Worm (Caenorhabditis elegans) whole organism, L1 larva: Measurements from ENCODE around the gene ubq-2.

Experiments
- dsc-1 ChIP-seq: sonication (generic microtip); optimal IDR thresholded peaks from 2 replicates; lab custom pipeline; 2016; ENCODE audit warnings: mild to moderate bottlenecking, missing genetic modification characterization, missing compliant biosample characterization
- efl-1 ChIP-seq, 4 experiments: fragments of 150-350 bp; optimal IDR thresholded peaks in 3 of 4; peaks in 1 of 4; 1 replicate in 1 of 4; 2 replicates in 3 of 4; lab custom pipeline; 2014; ENCODE audit warnings: missing biosample characterization in 2 of 4, missing genetic modification characterization in 2 of 4, missing genetic modification reagents in 2 of 4
- lin-39 ChIP-seq: fragments of 150-350 bp; optimal IDR thresholded peaks from 2 replicates; lab custom pipeline; 2014; ENCODE audit warnings: missing biosample characterization, missing genetic modification reagents, missing genetic modification characterization
- lsy-2 ChIP-seq, 2 experiments: fragments of 150-350 bp; optimal IDR thresholded peaks; 2 replicates each; lab custom pipeline; 2014; ENCODE audit warnings: missing biosample characterization in 2 of 2, missing genetic modification characterization in 2 of 2
- nhr-12 ChIP-seq: sonication (generic microtip); optimal IDR thresholded peaks from 2 replicates; lab custom pipeline; 2017; ENCODE audit warnings: missing biosample characterization, missing genetic modification characterization
- nhr-77 ChIP-seq: fragments of 150-350 bp; optimal IDR thresholded peaks from 2 replicates; lab custom pipeline; 2014; ENCODE audit warnings: missing biosample characterization, missing genetic modification characterization
- tbx-2 ChIP-seq: sonication (generic microtip); optimal IDR thresholded peaks from 2 replicates; lab custom pipeline; 2016; ENCODE audit warnings: missing genetic modification characterization, missing compliant biosample characterization

DNA sequence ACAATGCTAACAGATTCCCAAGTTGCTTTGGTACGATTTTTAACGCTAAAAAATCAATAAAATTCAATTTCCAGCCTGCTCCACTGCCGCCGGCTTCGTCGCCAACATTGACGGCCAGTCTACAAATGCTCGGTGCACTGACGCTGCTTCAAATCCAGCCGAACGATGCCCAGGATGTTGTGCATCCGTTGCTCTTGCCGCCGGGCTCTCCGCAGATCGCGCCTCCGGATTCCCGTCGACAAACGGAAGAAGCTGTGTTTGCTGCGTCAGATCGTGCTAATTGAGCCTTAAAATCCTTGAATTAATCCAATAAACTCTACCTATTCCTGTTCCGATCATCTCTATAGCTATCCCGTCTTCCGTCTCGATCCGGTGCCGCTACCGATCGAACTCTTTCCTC, 47.2 kb downstream of the ubq-2 start:
- TF ChIP-seq dsc-1 (tag; lab: Kevin White, UChicago), result no peak
- no peak for TF ChIP-seq nhr-77 (tag; lab: Kevin White, UChicago)
- no peak for TF ChIP-seq efl-1 (optimal IDR thresholded peaks at IDR 0.05; lab: Kevin White, UChicago)
- peak in 1 of 2 experiments; percentile 22 for TF ChIP-seq efl-1 (GFP tag; optimal IDR thresholded peaks at IDR 0.05 in 1 of 2; lab: Kevin White, UChicago)
- TF ChIP-seq lin-39 (tag; lab: Kevin White, UChicago), result no peak
- TF ChIP-seq lsy-2 (tag; optimal IDR thresholded peaks at IDR 0.05; lab: Kevin White, UChicago), result no peak
- TF ChIP-seq nhr-12, result no peak
- no peak for TF ChIP-seq tbx-2 (tag; lab: Kevin White, UChicago)
